Fruit fly (Drosophila melanogaster) whole organism, embryonic: ENCODE measurements around the gene CG5214.

Source experiments
- Atf6 ChIP-seq: fragments of 200-800 bp; sonication (Bioruptor generic); IDR thresholded peaks from 2 replicates; pipeline ENCODE4 v1.3.6; 2022; ENCODE audit warnings: missing biosample characterization, missing genetic modification characterization
- BtbVII ChIP-seq: fragments of 200-800 bp; sonication (Bioruptor generic); optimal IDR thresholded peaks from 3 replicates; lab custom pipeline; 2017; ENCODE audit warnings: missing biosample characterization, mild to moderate bottlenecking, missing genetic modification characterization
- CG10267 ChIP-seq: fragments of 200-800 bp; sonication (Bioruptor generic); optimal IDR thresholded peaks from 2 replicates; lab custom pipeline; 2018; ENCODE audit warnings: missing biosample characterization, mild to moderate bottlenecking, missing genetic modification characterization, moderate library complexity
- CG10959 ChIP-seq: fragments of 200-800 bp; sonication (Bioruptor generic); IDR thresholded peaks from 2 replicates; pipeline ENCODE4 v1.3.6; 2022; ENCODE audit warnings: missing biosample characterization, missing genetic modification characterization
- CG12071 ChIP-seq: fragments of 200-800 bp; sonication (Bioruptor generic); optimal IDR thresholded peaks from 3 replicates; lab custom pipeline; 2018; ENCODE audit warnings: missing biosample characterization, mild to moderate bottlenecking, missing genetic modification characterization
- CG12769 ChIP-seq: fragments of 200-800 bp; sonication (Bioruptor generic); optimal IDR thresholded peaks from 2 replicates; lab custom pipeline; 2019; ENCODE audit warnings: missing biosample characterization, mild to moderate bottlenecking, missing genetic modification characterization, moderate library complexity
- CG13296 ChIP-seq: fragments of 200-800 bp; sonication (Bioruptor generic); optimal IDR thresholded peaks from 3 replicates; lab custom pipeline; 2018; ENCODE audit warnings: missing biosample characterization, mild to moderate bottlenecking, missing genetic modification characterization
- CG13624 ChIP-seq: fragments of 200-800 bp; sonication (Bioruptor generic); optimal IDR thresholded peaks from 2 replicates; lab custom pipeline; 2016; ENCODE audit warnings: missing biosample characterization, missing genetic modification characterization
- CG15073 ChIP-seq: fragments of 200-800 bp; sonication (Bioruptor generic); optimal IDR thresholded peaks from 2 replicates; lab custom pipeline; 2016; ENCODE audit warnings: missing biosample characterization, missing genetic modification characterization
- CG15514 ChIP-seq: fragments of 200-800 bp; sonication (Bioruptor generic); optimal IDR thresholded peaks from 3 replicates; lab custom pipeline; 2017; ENCODE audit warnings: missing biosample characterization, missing genetic modification characterization, mild to moderate bottlenecking, moderate library complexity, missing genetic modification reagents
- CG2120 ChIP-seq: fragments of 200-800 bp; sonication (Bioruptor generic); optimal IDR thresholded peaks from 3 replicates; lab custom pipeline; 2016; ENCODE audit warnings: missing biosample characterization, missing genetic modification characterization
- CG2712 ChIP-seq: fragments of 200-800 bp; optimal IDR thresholded peaks from 3 replicates; lab custom pipeline; 2019; ENCODE audit warnings: missing biosample characterization, mild to moderate bottlenecking, missing genetic modification characterization, moderate library complexity
- CG30431 ChIP-seq: fragments of 200-800 bp; sonication (Bioruptor generic); optimal IDR thresholded peaks from 2 replicates; lab custom pipeline; 2017; ENCODE audit warnings: missing biosample characterization, missing genetic modification characterization
- CG32532 ChIP-seq: fragments of 200-800 bp; sonication (Bioruptor generic); IDR thresholded peaks from 2 replicates; pipeline ENCODE4 v1.3.6; 2022; ENCODE audit warnings: missing biosample characterization, missing genetic modification characterization
- CG34422 ChIP-seq: fragments of 200-800 bp; sonication (Bioruptor generic); IDR thresholded peaks from 3 replicates; pipeline ENCODE4 v1.3.6; 2022; ENCODE audit warnings: missing biosample characterization, missing genetic modification characterization
- CG4360 ChIP-seq: fragments of 200-800 bp; sonication (Bioruptor generic); IDR thresholded peaks from 2 replicates; pipeline ENCODE4 v1.3.6; 2022; ENCODE audit warnings: missing biosample characterization, missing genetic modification characterization
- CG5953 ChIP-seq: fragments of 200-800 bp; sonication (Bioruptor generic); IDR thresholded peaks from 2 replicates; pipeline ENCODE4 v1.3.6; 2022; ENCODE audit warnings: missing biosample characterization, missing genetic modification characterization
- CG6765 ChIP-seq: fragments of 200-800 bp; sonication (Bioruptor generic); optimal IDR thresholded peaks from 3 replicates; lab custom pipeline; 2017; ENCODE audit warnings: missing biosample characterization, mild to moderate bottlenecking, missing genetic modification characterization
- CG7987 ChIP-seq: fragments of 200-800 bp; sonication (Bioruptor generic); optimal IDR thresholded peaks from 2 replicates; lab custom pipeline; 2018; ENCODE audit warnings: missing biosample characterization, mild to moderate bottlenecking, missing genetic modification characterization, moderate library complexity
- CG8388 ChIP-seq: fragments of 200-800 bp; sonication (Bioruptor generic); optimal IDR thresholded peaks from 2 replicates; lab custom pipeline; 2019; ENCODE audit warnings: missing biosample characterization, mild to moderate bottlenecking, missing genetic modification characterization, moderate library complexity
- CG8944 ChIP-seq: fragments of 200-800 bp; sonication (Bioruptor generic); optimal IDR thresholded peaks from 3 replicates; lab custom pipeline; 2016; ENCODE audit warnings: missing biosample characterization, missing genetic modification characterization
- Ets65A ChIP-seq: fragments of 200-800 bp; sonication (Bioruptor generic); peaks from one replicate; lab custom pipeline; 2016; ENCODE audit warnings: missing biosample characterization, missing genetic modification characterization
- Fer1 ChIP-seq: fragments of 200-800 bp; sonication (Bioruptor generic); optimal IDR thresholded peaks from 2 replicates; lab custom pipeline; 2017; ENCODE audit warnings: missing biosample characterization, mild to moderate bottlenecking, missing genetic modification characterization
- MBD-R2 ChIP-seq: fragments of 200-800 bp; sonication (Bioruptor generic); IDR thresholded peaks from 2 replicates; pipeline ENCODE4 v1.3.6; 2022; ENCODE audit warnings: missing biosample characterization, missing genetic modification characterization
- Mad ChIP-seq: fragments of 200-800 bp; sonication (Bioruptor generic); optimal IDR thresholded peaks from 2 replicates; lab custom pipeline; 2016; ENCODE audit warnings: missing biosample characterization, missing genetic modification characterization
- Med ChIP-seq: fragments of 200-800 bp; sonication (Bioruptor generic); peaks from one replicate; lab custom pipeline; 2016; ENCODE audit warnings: missing biosample characterization, missing genetic modification characterization, mild to moderate bottlenecking, inconsistent platforms, moderate library complexity
- Meics ChIP-seq: fragments of 200-800 bp; sonication (Bioruptor generic); optimal IDR thresholded peaks from 2 replicates; lab custom pipeline; 2017; ENCODE audit warnings: missing biosample characterization, mild to moderate bottlenecking, missing genetic modification characterization
- Nf-YB ChIP-seq: fragments of 200-800 bp; sonication (Bioruptor generic); optimal IDR thresholded peaks from 3 replicates; lab custom pipeline; 2019; ENCODE audit warnings: missing biosample characterization, mild to moderate bottlenecking, missing genetic modification characterization, moderate library complexity
- Nf-YC ChIP-seq: fragments of 200-800 bp; optimal IDR thresholded peaks from 3 replicates; lab custom pipeline; 2019; ENCODE audit warnings: missing biosample characterization, mild to moderate bottlenecking, missing genetic modification characterization, moderate library complexity
- Rfx ChIP-seq: fragments of 200-800 bp; sonication (Bioruptor generic); IDR thresholded peaks from 2 replicates; pipeline ENCODE4 v1.3.6; 2022; ENCODE audit warnings: missing biosample characterization, missing genetic modification characterization
- az2 ChIP-seq: fragments of 200-800 bp; sonication (Bioruptor generic); optimal IDR thresholded peaks from 3 replicates; lab custom pipeline; 2016; ENCODE audit warnings: missing biosample characterization, missing genetic modification characterization
- cg ChIP-seq: fragments of 200-800 bp; sonication (Bioruptor generic); optimal IDR thresholded peaks from 3 replicates; lab custom pipeline; 2019; ENCODE audit warnings: missing biosample characterization, mild to moderate bottlenecking, missing genetic modification characterization, moderate library complexity
- crp ChIP-seq, 2 experiments: fragments of 200-800 bp; sonication (Bioruptor generic); optimal IDR thresholded peaks; 2 replicates in 1 of 2; 3 replicates in 1 of 2; lab custom pipeline; 2017; ENCODE audit warnings: missing biosample characterization in 2 of 2, missing genetic modification characterization in 2 of 2, mild to moderate bottlenecking in 1 of 2, moderate library complexity in 1 of 2
- dmrt11E ChIP-seq: fragments of 200-800 bp; sonication (Bioruptor generic); optimal IDR thresholded peaks from 3 replicates; lab custom pipeline; 2018; ENCODE audit warnings: missing biosample characterization, mild to moderate bottlenecking, missing genetic modification characterization, moderate library complexity
- exex ChIP-seq: fragments of 200-800 bp; sonication (Bioruptor generic); optimal IDR thresholded peaks from 4 replicates; lab custom pipeline; 2018; ENCODE audit warnings: missing biosample characterization, mild to moderate bottlenecking, missing genetic modification characterization, moderate library complexity
- gcm2 ChIP-seq: fragments of 200-800 bp; sonication (Bioruptor generic); optimal IDR thresholded peaks from 2 replicates; lab custom pipeline; 2016; ENCODE audit warnings: missing biosample characterization, missing genetic modification characterization
- grn ChIP-seq: fragments of 200-800 bp; sonication (Bioruptor generic); optimal IDR thresholded peaks from 3 replicates; lab custom pipeline; 2017; ENCODE audit warnings: missing biosample characterization, missing genetic modification characterization
- hb ChIP-seq: fragments of 200-800 bp; sonication (Bioruptor generic); IDR thresholded peaks from 3 replicates; pipeline ENCODE4 v1.3.6; 2022; ENCODE audit warnings: missing biosample characterization, missing genetic modification characterization; ENCODE audit not compliant: partially characterized antibody
- luna ChIP-seq: fragments of 200-800 bp; sonication (Bioruptor generic); optimal IDR thresholded peaks from 2 replicates; lab custom pipeline; 2016; ENCODE audit warnings: missing biosample characterization, missing genetic modification characterization
- mirr ChIP-seq: fragments of 200-800 bp; sonication (Bioruptor generic); optimal IDR thresholded peaks from 3 replicates; lab custom pipeline; 2018; ENCODE audit warnings: missing biosample characterization, mild to moderate bottlenecking, missing genetic modification characterization
- odd ChIP-seq: fragments of 200-800 bp; sonication (Bioruptor generic); optimal IDR thresholded peaks from 2 replicates; lab custom pipeline; 2017; ENCODE audit warnings: missing biosample characterization, mild to moderate bottlenecking, missing genetic modification characterization
- tin ChIP-seq: fragments of 200-800 bp; sonication (Bioruptor generic); optimal IDR thresholded peaks from 3 replicates; lab custom pipeline; 2016; ENCODE audit warnings: missing biosample characterization, missing genetic modification characterization
- unc-4 ChIP-seq: fragments of 200-800 bp; sonication (Bioruptor generic); IDR thresholded peaks from 2 replicates; pipeline ENCODE4 v1.3.6; 2022; ENCODE audit warnings: missing biosample characterization, missing genetic modification characterization; ENCODE audit not compliant: partially characterized antibody

CG5214 gene

dm6 chr3R:11243057-11243740, 903 bp upstream of the CG5214 start (continued):
- TF ChIP-seq CG8388 (GFP tag; lab: Kevin White, UChicago) (peak; percentile 5), grn (GFP tag; lab: Kevin White, UChicago) (peak; percentile 5), CG4360 (no peak), Meics (GFP tag; lab: Kevin White, UChicago) (peak; percentile 64), Rfx (GFP tag; lab: Robert Waterston, UW) (peak; percentile 66), CG6765 (GFP tag; lab: Kevin White, UChicago) (peak; percentile 60), CG13624 (GFP tag; lab: Kevin White, UChicago) (peak; percentile 51), Fer1 (GFP tag; lab: Kevin White, UChicago) (peak; percentile 77), CG12769 (peak; percentile 72), Med (GFP tag; lab: Kevin White, UChicago) (peak; percentile 84), CG2120 (GFP tag; lab: Kevin White, UChicago) (peak; percentile 31), unc-4 (no peak), BtbVII (GFP tag; lab: Kevin White, UChicago) (peak; percentile 84), CG10267 (tag; lab: Kevin White, UChicago) (peak; percentile 34), Mad (GFP tag; lab: Kevin White, UChicago) (no peak), crp (GFP tag; optimal IDR thresholded peaks at IDR 0.05; lab: Kevin White, UChicago) (peak in 1 of 2 experiments; percentile 69), CG13296 (GFP tag; lab: Kevin White, UChicago) (peak; percentile 77), CG7987 (GFP tag; lab: Kevin White, UChicago) (peak; percentile 23), CG32532 (peak; percentile 44; the same call in 1 of the 2 replicates), mirr (peak; percentile 47), CG15514 (GFP tag; lab: Kevin White, UChicago) (peak; percentile 55), CG8944 (GFP tag; lab: Kevin White, UChicago) (no peak)

DNA sequence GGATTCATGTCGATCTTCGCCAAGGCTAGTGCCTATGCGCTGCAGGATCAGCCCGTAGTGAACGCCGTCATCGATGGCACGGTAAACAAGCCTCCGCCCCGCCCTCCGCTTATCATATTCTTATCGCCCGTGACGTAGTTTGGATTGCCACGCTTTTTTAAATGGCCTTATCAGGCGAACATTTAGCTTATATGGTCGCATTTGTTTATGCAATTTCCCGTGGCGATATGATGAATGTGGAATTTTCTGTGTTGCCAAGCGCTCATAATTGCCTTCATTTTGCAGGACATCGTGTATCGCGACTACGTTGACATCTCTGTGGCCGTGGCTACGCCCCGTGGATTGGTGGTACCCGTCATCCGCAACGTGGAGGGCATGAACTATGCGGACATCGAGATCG, 1.7 kb downstream of the CG5214 start:
- TF ChIP-seq CG2712 (tag; lab: Kevin White, UChicago) (no peak), gcm2 (no peak), exex (peak; percentile 63), MBD-R2 (no peak), hb (no peak), CG12071 (GFP tag; lab: Kevin White, UChicago) (no peak), Atf6 (GFP tag; lab: Robert Waterston, UW) (no peak)
- TF ChIP-seq, all 482 proteins: peak for 1

dm6 chr3R:11246865-11247264, 2.8 kb downstream of the CG5214 start:
- no peak for TF ChIP-seq CG10959 (GFP tag; lab: Robert Waterston, UW)
- TF ChIP-seq exex, result peak; percentile 95
- no peak for TF ChIP-seq Meics (GFP tag; lab: Kevin White, UChicago)
- TF ChIP-seq dmrt11E (tag; lab: Kevin White, UChicago), result no peak
- no peak for TF ChIP-seq CG30431 (GFP tag; lab: Kevin White, UChicago)
- TF ChIP-seq, all 482 proteins: peak for 1

DNA sequence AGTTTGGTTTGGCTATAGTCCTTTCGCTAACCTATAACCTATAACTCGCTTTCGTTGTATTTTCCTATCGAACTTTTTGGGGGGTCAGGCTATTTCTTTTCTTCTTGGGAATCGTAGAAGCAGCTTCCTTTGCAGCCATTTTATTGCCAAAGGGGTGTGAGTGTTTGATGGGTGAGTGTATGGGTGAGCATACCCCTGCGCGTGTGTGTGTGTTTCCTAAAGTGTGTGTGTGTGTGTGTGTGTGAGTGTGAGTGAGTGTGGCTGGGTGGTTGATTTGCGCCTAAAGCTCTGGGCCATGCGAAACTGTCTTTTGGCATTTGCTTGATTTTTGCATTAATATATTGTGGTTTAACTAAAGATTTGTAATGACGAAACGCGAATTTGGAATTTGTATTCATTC, 9.7 kb downstream of the CG5214 start:
- TF ChIP-seq CG15073 (no peak), luna (GFP tag; lab: Kevin White, UChicago) (no peak), Ets65A (GFP tag; lab: Kevin White, UChicago) (peak; percentile 10), tin (GFP tag; lab: Kevin White, UChicago) (no peak), az2 (GFP tag; lab: Kevin White, UChicago) (no peak), CG5953 (no peak), odd (GFP tag; lab: Kevin White, UChicago) (no peak), Nf-YC (peak; percentile 66), cg (peak; percentile 68), CG34422 (GFP tag; lab: Robert Waterston, UW) (no peak), Nf-YB (GFP tag; lab: Kevin White, UChicago) (peak; percentile 33)
- TF ChIP-seq, all 482 proteins: peak for 4
